Fruit fly (Drosophila melanogaster): ENCODE results near the gene Bx.

Gene Bx

dm6 chrX:18504948-18505597, 10.2 kb upstream of the Bx start, which contains the start of gene Wnt5:
Gene Wnt5, minus strand, starts transcription at chrX:18505405.
- TF ChIP-seq usp (GFP tag; optimal IDR thresholded peaks at IDR 0.05) = no peak
- no peak for TF ChIP-seq psq (optimal IDR thresholded peaks at IDR 0.05)

dm6 chrX:18506639-18507528, 8.3 kb upstream of the Bx start:
- no peak for TF ChIP-seq CG8478 (optimal IDR thresholded peaks at IDR 0.05)
- no peak for TF ChIP-seq usp (GFP tag; optimal IDR thresholded peaks at IDR 0.05)
- TF ChIP-seq pan (optimal IDR thresholded peaks at IDR 0.05) = no peak
- TF ChIP-seq EcR (GFP tag; optimal IDR thresholded peaks at IDR 0.05) = no peak
- TF ChIP-seq Dll (optimal IDR thresholded peaks at IDR 0.05) = no peak
- no peak for TF ChIP-seq psq (optimal IDR thresholded peaks at IDR 0.05)

dm6 chrX:18508565-18508964, 6.7 kb upstream of the Bx start:
- TF ChIP-seq usp (GFP tag; optimal IDR thresholded peaks at IDR 0.05) = no peak
- TF ChIP-seq psq (optimal IDR thresholded peaks at IDR 0.05) = no peak
- no peak for TF ChIP-seq CG8478 (optimal IDR thresholded peaks at IDR 0.05)
- TF ChIP-seq Dll (optimal IDR thresholded peaks at IDR 0.05) = no peak
- TF ChIP-seq pan (optimal IDR thresholded peaks at IDR 0.05) = no peak
- no peak for TF ChIP-seq EcR (GFP tag; optimal IDR thresholded peaks at IDR 0.05)

dm6 chrX:18509430-18509829, 5.8 kb upstream of the Bx start:
- TF ChIP-seq CG8478 (optimal IDR thresholded peaks at IDR 0.05) (no peak), usp (GFP tag; optimal IDR thresholded peaks at IDR 0.05) (no peak), Dll (optimal IDR thresholded peaks at IDR 0.05) (no peak), psq (optimal IDR thresholded peaks at IDR 0.05) (no peak), pan (optimal IDR thresholded peaks at IDR 0.05) (no peak), EcR (GFP tag; optimal IDR thresholded peaks at IDR 0.05) (no peak)

dm6 chrX:18510884-18511283, 4.3 kb upstream of the Bx start:
- TF ChIP-seq Dll (optimal IDR thresholded peaks at IDR 0.05) = no peak
- TF ChIP-seq usp (GFP tag; optimal IDR thresholded peaks at IDR 0.05) = no peak
- no peak for TF ChIP-seq pan (optimal IDR thresholded peaks at IDR 0.05)
- TF ChIP-seq EcR (GFP tag; optimal IDR thresholded peaks at IDR 0.05) = no peak
- TF ChIP-seq psq (optimal IDR thresholded peaks at IDR 0.05) = no peak
- TF ChIP-seq CG8478 (optimal IDR thresholded peaks at IDR 0.05) = no peak

dm6 chrX:18512271-18512679, 3.0 kb upstream of the Bx start, which contains the start of gene Ggt-1:
Gene Ggt-1, minus strand, starts transcription at chrX:18512521.
- TF ChIP-seq CG8478 (optimal IDR thresholded peaks at IDR 0.05) (no peak), EcR (GFP tag; optimal IDR thresholded peaks at IDR 0.05) (no peak), Dll (optimal IDR thresholded peaks at IDR 0.05) (no peak), usp (GFP tag; optimal IDR thresholded peaks at IDR 0.05) (no peak), pan (optimal IDR thresholded peaks at IDR 0.05) (no peak), psq (optimal IDR thresholded peaks at IDR 0.05) (no peak)

- TF ChIP-seq usp (GFP tag; optimal IDR thresholded peaks at IDR 0.05) (no peak), pan (optimal IDR thresholded peaks at IDR 0.05) (no peak), EcR (GFP tag; optimal IDR thresholded peaks at IDR 0.05) (no peak), CG8478 (optimal IDR thresholded peaks at IDR 0.05) (no peak), Dll (optimal IDR thresholded peaks at IDR 0.05) (no peak), psq (optimal IDR thresholded peaks at IDR 0.05) (no peak)
Observed at dm6 chrX:18514767-18515166, 461 bp upstream of the Bx start, which contains the start of gene CG6470. Gene CG6470, minus strand, starts transcription at chrX:18514867.

- TF ChIP-seq pan (optimal IDR thresholded peaks at IDR 0.05) (no peak), Dll (optimal IDR thresholded peaks at IDR 0.05) (no peak), psq (optimal IDR thresholded peaks at IDR 0.05) (no peak), CG8478 (optimal IDR thresholded peaks at IDR 0.05) (no peak), usp (GFP tag; optimal IDR thresholded peaks at IDR 0.05) (no peak), EcR (GFP tag; optimal IDR thresholded peaks at IDR 0.05) (no peak)
Observed at dm6 chrX:18515988-18516541, 837 bp downstream of the Bx start.

- no peak for TF ChIP-seq usp (GFP tag; optimal IDR thresholded peaks at IDR 0.05)
- TF ChIP-seq EcR (GFP tag; optimal IDR thresholded peaks at IDR 0.05) = no peak
- no peak for TF ChIP-seq CG8478 (optimal IDR thresholded peaks at IDR 0.05)
- no peak for TF ChIP-seq Dll (optimal IDR thresholded peaks at IDR 0.05)
- no peak for TF ChIP-seq pan (optimal IDR thresholded peaks at IDR 0.05)
- no peak for TF ChIP-seq psq (optimal IDR thresholded peaks at IDR 0.05)
Observed at dm6 chrX:18517415-18517814, 2.2 kb downstream of the Bx start.

dm6 chrX:18520360-18520759, 5.1 kb downstream of the Bx start:
- TF ChIP-seq usp (GFP tag; optimal IDR thresholded peaks at IDR 0.05) (no peak), EcR (GFP tag; optimal IDR thresholded peaks at IDR 0.05) (no peak), psq (optimal IDR thresholded peaks at IDR 0.05) (no peak), pan (optimal IDR thresholded peaks at IDR 0.05) (no peak), CG8478 (optimal IDR thresholded peaks at IDR 0.05) (no peak), Dll (optimal IDR thresholded peaks at IDR 0.05) (no peak)

dm6 chrX:18522395-18523104, 7.3 kb downstream of the Bx start, which contains the start of gene CG6481:
Gene CG6481, minus strand, starts transcription at chrX:18522445.
- TF ChIP-seq usp (GFP tag; optimal IDR thresholded peaks at IDR 0.05) (no peak), Dll (optimal IDR thresholded peaks at IDR 0.05) (no peak), CG8478 (optimal IDR thresholded peaks at IDR 0.05) (no peak), pan (optimal IDR thresholded peaks at IDR 0.05) (no peak), EcR (GFP tag; optimal IDR thresholded peaks at IDR 0.05) (no peak), psq (optimal IDR thresholded peaks at IDR 0.05) (no peak)

All from whole organism.